Worm (Caenorhabditis elegans): ENCODE measurements around the gene srh-250.

- TF ChIP-seq ztf-18 (tag; optimal IDR thresholded peaks at IDR 0.05) (no peak), die-1 (tag; optimal IDR thresholded peaks at IDR 0.05) (no peak), unc-62 (GFP tag; optimal IDR thresholded peaks at IDR 0.05) (no peak), attf-5 (GFP tag; optimal IDR thresholded peaks at IDR 0.05) (no peak), fkh-3 (tag; optimal IDR thresholded peaks at IDR 0.05) (no peak), akir-1 (GFP tag; optimal IDR thresholded peaks at IDR 0.05) (no peak), unc-130 (GFP tag; optimal IDR thresholded peaks at IDR 0.05) (no peak), hlh-26 (GFP tag; conservative IDR thresholded peaks at IDR 0.05) (no peak), ceh-27 (GFP tag; optimal IDR thresholded peaks at IDR 0.05) (no peak), madf-8 (GFP tag; conservative IDR thresholded peaks at IDR 0.05) (no peak)
Measured at ce11 chrII:3902798-3903197, 24.4 kb downstream of the srh-250 start, which contains the start of gene F53C3.3.
